Worm (Caenorhabditis elegans) whole organism, L1 larva: ENCODE results near the gene srh-122.

Source experiments
- jun-1 ChIP-seq: fragments of 150-350 bp; optimal IDR thresholded peaks from 2 replicates; lab custom pipeline; 2014; ENCODE audit warnings: missing biosample characterization, missing genetic modification reagents, missing genetic modification characterization
- nhr-19 ChIP-seq: fragments of 200-800 bp; sonication (Bioruptor generic); conservative IDR thresholded peaks from 2 replicates; pipeline ENCODE4 v1.3.6; 2022; ENCODE audit warnings: missing genetic modification characterization, missing compliant biosample characterization
- unc-86 ChIP-seq: sonication (generic microtip); optimal IDR thresholded peaks from 2 replicates; lab custom pipeline; 2016; ENCODE audit warnings: missing genetic modification characterization, missing compliant biosample characterization

DNA sequence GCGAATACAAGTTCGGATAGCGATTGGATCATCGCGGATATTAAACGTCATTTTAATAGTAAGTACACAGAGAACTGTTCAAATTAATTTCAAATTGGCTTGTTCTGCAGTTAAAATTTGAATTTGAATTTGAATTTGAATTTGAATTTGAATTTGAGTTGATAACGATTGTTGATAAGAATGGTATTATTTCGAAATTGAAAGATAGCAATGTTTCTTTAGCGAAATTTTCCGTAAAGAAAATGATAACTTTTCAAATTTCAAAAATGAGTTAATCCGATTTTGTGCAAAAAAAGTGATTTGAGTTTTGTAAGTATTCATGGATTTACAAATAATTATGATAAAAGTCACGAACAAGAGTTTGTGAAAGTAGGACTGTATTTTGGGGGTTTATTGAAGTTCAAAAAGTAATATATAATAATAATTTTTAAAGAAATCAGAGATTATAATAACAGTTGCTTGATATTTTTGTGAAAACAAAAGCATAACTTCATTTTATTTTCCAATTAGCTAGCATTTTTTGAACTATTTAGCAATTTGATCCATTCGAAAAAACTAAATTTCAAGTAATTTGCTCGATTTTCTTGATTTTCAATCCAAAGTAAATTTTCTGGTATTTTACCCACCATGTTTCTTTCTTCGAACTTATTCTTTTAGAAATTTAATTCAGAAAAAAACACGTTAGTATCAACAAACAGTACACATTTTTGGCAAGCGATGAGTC lies 47.7 kb upstream of the srh-122 start, which contains the start of gene Y36E3A.2:
- TF ChIP-seq unc-86: no peak
- TF ChIP-seq jun-1 (tag; lab: Kevin White, UChicago): no peak
- no peak for TF ChIP-seq nhr-19 (GFP tag; lab: Robert Waterston, UW)
